Worm (Caenorhabditis elegans) whole organism, L4/young adult: ENCODE results near the gene C09B8.4.

Experiments used
- W03F9.2 ChIP-seq: fragments of 150-350 bp; optimal IDR thresholded peaks from 2 replicates; lab custom pipeline; 2014; ENCODE audit warnings: missing biosample characterization, missing genetic modification characterization
- dao-5 ChIP-seq: sonication (generic microtip); optimal IDR thresholded peaks from 2 replicates; lab custom pipeline; 2016; ENCODE audit warnings: missing genotype, missing genetic modification characterization, moderate library complexity, missing compliant biosample characterization
- him-1 ChIP-seq: sonication (generic microtip); optimal IDR thresholded peaks from 2 replicates; lab custom pipeline; 2016; ENCODE audit warnings: missing genotype, missing genetic modification reagents, missing genetic modification characterization, missing compliant biosample characterization

- TF ChIP-seq him-1 (tag; lab: Kevin White, UChicago) (no peak), W03F9.2 (tag; lab: Kevin White, UChicago) (no peak), dao-5 (tag; lab: Kevin White, UChicago) (no peak)
These were observed 42.0 kb downstream of the C09B8.4 start, which contains the start of gene kin-2 for ce11 chrX:5977754-5978153.
